Fruit fly (Drosophila melanogaster) whole organism, embryonic: Measurements from ENCODE around the gene CG11178.
A peak's percentile ranks its signal among the peaks of the same experiment; 100 is the strongest.

Experiments
- BEAF-32 ChIP-seq: fragments of 200-800 bp; sonication (Bioruptor generic); optimal IDR thresholded peaks from 3 replicates; lab custom pipeline; 2017; ENCODE audit warnings: missing biosample characterization, missing genetic modification characterization, mild to moderate bottlenecking, moderate library complexity, missing genetic modification reagents
- CG1024 ChIP-seq: fragments of 200-800 bp; sonication (Bioruptor generic); IDR thresholded peaks from 2 replicates; pipeline ENCODE4 v1.3.6; 2022; ENCODE audit warnings: missing biosample characterization, missing genetic modification characterization
- CG10321 ChIP-seq: fragments of 200-800 bp; sonication (Bioruptor generic); IDR thresholded peaks from 2 replicates; pipeline ENCODE4 v1.3.6; 2022; ENCODE audit warnings: missing biosample characterization, missing genetic modification characterization
- CG10366 ChIP-seq: fragments of 200-800 bp; sonication (Bioruptor generic); IDR thresholded peaks from 2 replicates; pipeline ENCODE4 v1.3.6; 2022; ENCODE audit warnings: missing biosample characterization, missing genetic modification characterization
- CG11456 ChIP-seq: fragments of 200-800 bp; sonication (Bioruptor generic); IDR thresholded peaks from 3 replicates; pipeline ENCODE4 v1.3.6; 2022; ENCODE audit warnings: missing biosample characterization, missing genetic modification characterization
- CG11696 ChIP-seq: fragments of 200-800 bp; sonication (Bioruptor generic); IDR thresholded peaks from 2 replicates; pipeline ENCODE4 v1.3.6; 2022; ENCODE audit warnings: missing biosample characterization, missing genetic modification characterization
- CG13123 ChIP-seq: fragments of 200-800 bp; sonication (Bioruptor generic); optimal IDR thresholded peaks from 2 replicates; lab custom pipeline; 2016; ENCODE audit warnings: missing biosample characterization, missing genetic modification characterization
- CG14050 ChIP-seq: fragments of 200-800 bp; sonication (Bioruptor generic); IDR thresholded peaks from 3 replicates; pipeline ENCODE4 v1.3.6; 2022; ENCODE audit warnings: missing biosample characterization, missing genetic modification characterization
- CG14441 ChIP-seq: fragments of 200-800 bp; sonication (Bioruptor generic); IDR thresholded peaks from 2 replicates; pipeline ENCODE4 v1.3.6; 2022; ENCODE audit warnings: missing biosample characterization, missing genetic modification characterization
- CG14965 ChIP-seq: fragments of 200-800 bp; sonication (Bioruptor generic); optimal IDR thresholded peaks from 2 replicates; lab custom pipeline; 2016; ENCODE audit warnings: missing biosample characterization, missing genetic modification characterization, borderline replicate concordance
- CG15479 ChIP-seq: fragments of 200-800 bp; sonication (Bioruptor generic); optimal IDR thresholded peaks from 3 replicates; lab custom pipeline; 2019; ENCODE audit warnings: missing biosample characterization, mild to moderate bottlenecking, missing genetic modification characterization, moderate library complexity
- CG17361 ChIP-seq: fragments of 200-800 bp; sonication (Bioruptor generic); IDR thresholded peaks from 3 replicates; pipeline ENCODE4 v1.3.6; 2022; ENCODE audit warnings: missing biosample characterization, missing genetic modification characterization
- CG17385 ChIP-seq: fragments of 200-800 bp; sonication (Bioruptor generic); optimal IDR thresholded peaks from 3 replicates; lab custom pipeline; 2018; ENCODE audit warnings: missing biosample characterization, mild to moderate bottlenecking, missing genetic modification characterization
- CG17829 ChIP-seq: fragments of 200-800 bp; optimal IDR thresholded peaks from 2 replicates; lab custom pipeline; 2019; ENCODE audit warnings: missing biosample characterization, mild to moderate bottlenecking, missing genetic modification characterization, moderate library complexity
- CG1832 ChIP-seq: fragments of 200-800 bp; sonication (Bioruptor generic); optimal IDR thresholded peaks from 2 replicates; lab custom pipeline; 2017; ENCODE audit warnings: missing biosample characterization, mild to moderate bottlenecking, missing genetic modification characterization, inconsistent platforms
- CG2678 ChIP-seq: fragments of 200-800 bp; sonication (Bioruptor generic); optimal IDR thresholded peaks from 3 replicates; lab custom pipeline; 2019; ENCODE audit warnings: missing biosample characterization, mild to moderate bottlenecking, missing genetic modification characterization, moderate library complexity
- CG33557 ChIP-seq: fragments of 200-800 bp; sonication (Bioruptor generic); optimal IDR thresholded peaks from 2 replicates; lab custom pipeline; 2019; ENCODE audit warnings: missing biosample characterization, mild to moderate bottlenecking, missing genetic modification characterization, moderate library complexity
- CG3995 ChIP-seq: fragments of 200-800 bp; sonication (Bioruptor generic); optimal IDR thresholded peaks from 3 replicates; lab custom pipeline; 2016; ENCODE audit warnings: missing biosample characterization, missing genetic modification characterization
- CG4360 ChIP-seq: fragments of 200-800 bp; sonication (Bioruptor generic); IDR thresholded peaks from 2 replicates; pipeline ENCODE4 v1.3.6; 2022; ENCODE audit warnings: missing biosample characterization, missing genetic modification characterization
- CG5245 ChIP-seq: fragments of 200-800 bp; sonication (Bioruptor generic); optimal IDR thresholded peaks from 3 replicates; lab custom pipeline; 2016; ENCODE audit warnings: missing biosample characterization, missing genetic modification characterization
- CG6254 ChIP-seq: fragments of 200-800 bp; sonication (Bioruptor generic); optimal IDR thresholded peaks from 3 replicates; lab custom pipeline; 2017; ENCODE audit warnings: mild to moderate bottlenecking, missing biosample characterization, missing genetic modification reagents, missing genetic modification characterization
- CG6813 ChIP-seq: fragments of 200-800 bp; sonication (Bioruptor generic); optimal IDR thresholded peaks from 2 replicates; lab custom pipeline; 2017; ENCODE audit warnings: missing biosample characterization, missing genetic modification characterization, mild to moderate bottlenecking, moderate library complexity, missing genetic modification reagents
- CG8944 ChIP-seq: fragments of 200-800 bp; sonication (Bioruptor generic); optimal IDR thresholded peaks from 3 replicates; lab custom pipeline; 2016; ENCODE audit warnings: missing biosample characterization, missing genetic modification characterization
- CG9609 ChIP-seq: fragments of 200-800 bp; sonication (Bioruptor generic); optimal IDR thresholded peaks from 3 replicates; lab custom pipeline; 2016; ENCODE audit warnings: missing biosample characterization, missing genetic modification characterization
- Camta ChIP-seq: fragments of 200-800 bp; sonication (Bioruptor generic); optimal IDR thresholded peaks from 2 replicates; lab custom pipeline; 2016; ENCODE audit warnings: missing biosample characterization, missing genetic modification characterization
- Dbx ChIP-seq: fragments of 200-800 bp; sonication (Bioruptor generic); IDR thresholded peaks from 3 replicates; pipeline ENCODE4 v1.3.6; 2022; ENCODE audit warnings: missing biosample characterization, missing genetic modification characterization
- Deaf1 ChIP-seq: fragments of 200-800 bp; optimal IDR thresholded peaks from 3 replicates; lab custom pipeline; 2019; ENCODE audit warnings: missing biosample characterization, mild to moderate bottlenecking, missing genetic modification characterization, moderate library complexity
- Dll ChIP-seq: fragments of 200-800 bp; sonication (Bioruptor generic); IDR thresholded peaks from 4 replicates; pipeline ENCODE4 v1.3.6; 2022; ENCODE audit warnings: missing biosample characterization, missing genetic modification characterization; ENCODE audit not compliant: partially characterized antibody
- Drgx ChIP-seq: fragments of 200-800 bp; sonication (Bioruptor generic); IDR thresholded peaks from 2 replicates; pipeline ENCODE4 v1.3.6; 2022; ENCODE audit warnings: missing biosample characterization, missing genetic modification characterization
- Fer1 ChIP-seq: fragments of 200-800 bp; sonication (Bioruptor generic); optimal IDR thresholded peaks from 2 replicates; lab custom pipeline; 2017; ENCODE audit warnings: missing biosample characterization, mild to moderate bottlenecking, missing genetic modification characterization
- H15 ChIP-seq: fragments of 200-800 bp; sonication (Bioruptor generic); IDR thresholded peaks from 3 replicates; pipeline ENCODE4 v1.3.6; 2022; ENCODE audit warnings: missing biosample characterization, missing genetic modification characterization
- HLHmδ ChIP-seq: fragments of 200-800 bp; sonication (Bioruptor generic); optimal IDR thresholded peaks from 2 replicates; lab custom pipeline; 2018; ENCODE audit warnings: missing biosample characterization, mild to moderate bottlenecking, missing genetic modification characterization, moderate library complexity
- NC2α ChIP-seq: fragments of 200-800 bp; sonication (Bioruptor generic); optimal IDR thresholded peaks from 2 replicates; lab custom pipeline; 2016; ENCODE audit warnings: missing biosample characterization, missing genetic modification characterization
- PHDP ChIP-seq: fragments of 200-800 bp; sonication (Bioruptor generic); optimal IDR thresholded peaks from 3 replicates; lab custom pipeline; 2018; ENCODE audit warnings: missing biosample characterization, mild to moderate bottlenecking, missing genetic modification characterization, moderate library complexity
- Sry-δ ChIP-seq: fragments of 200-800 bp; sonication (Bioruptor generic); optimal IDR thresholded peaks from 2 replicates; lab custom pipeline; 2016; ENCODE audit warnings: missing biosample characterization, missing genetic modification characterization
- amos ChIP-seq: fragments of 200-800 bp; sonication (Bioruptor generic); IDR thresholded peaks from 2 replicates; pipeline ENCODE4 v1.3.6; 2022; ENCODE audit warnings: missing biosample characterization, missing genetic modification characterization; ENCODE audit not compliant: partially characterized antibody
- btn ChIP-seq: fragments of 200-800 bp; sonication (Bioruptor generic); optimal IDR thresholded peaks from 2 replicates; lab custom pipeline; 2016; ENCODE audit warnings: missing biosample characterization, missing genetic modification characterization
- cg ChIP-seq: fragments of 200-800 bp; sonication (Bioruptor generic); optimal IDR thresholded peaks from 3 replicates; lab custom pipeline; 2019; ENCODE audit warnings: missing biosample characterization, mild to moderate bottlenecking, missing genetic modification characterization, moderate library complexity
- dan ChIP-seq: fragments of 200-800 bp; sonication (Bioruptor generic); IDR thresholded peaks from 2 replicates; pipeline ENCODE4 v1.3.6; 2022; ENCODE audit warnings: missing biosample characterization, missing genetic modification characterization
- fd96Cb ChIP-seq: fragments of 200-800 bp; sonication (Bioruptor generic); optimal IDR thresholded peaks from 2 replicates; lab custom pipeline; 2018; ENCODE audit warnings: missing biosample characterization, mild to moderate bottlenecking, missing genetic modification characterization, moderate library complexity
- fru ChIP-seq: fragments of >200 bp; optimal IDR thresholded peaks from 2 replicates; lab custom pipeline; 2017
- gt ChIP-seq: fragments of 200-800 bp; sonication (Bioruptor generic); IDR thresholded peaks from 2 replicates; pipeline ENCODE4 v1.3.6; 2022; ENCODE audit warnings: missing biosample characterization, missing genetic modification characterization
- ham ChIP-seq: fragments of 200-800 bp; sonication (Bioruptor generic); IDR thresholded peaks from 2 replicates; pipeline ENCODE4 v1.3.6; 2022; ENCODE audit warnings: missing biosample characterization, missing genetic modification characterization
- hbn ChIP-seq: fragments of 200-800 bp; sonication (Bioruptor generic); IDR thresholded peaks from 2 replicates; pipeline ENCODE4 v1.3.6; 2022; ENCODE audit warnings: missing biosample characterization, missing genetic modification characterization; ENCODE audit not compliant: partially characterized antibody
- jing ChIP-seq: fragments of 200-800 bp; sonication (Bioruptor generic); optimal IDR thresholded peaks from 2 replicates; lab custom pipeline; 2018; ENCODE audit warnings: missing biosample characterization, mild to moderate bottlenecking, missing genetic modification characterization
- odd ChIP-seq: fragments of 200-800 bp; sonication (Bioruptor generic); optimal IDR thresholded peaks from 2 replicates; lab custom pipeline; 2017; ENCODE audit warnings: missing biosample characterization, mild to moderate bottlenecking, missing genetic modification characterization
- pan ChIP-seq, 4 experiments: fragments of >200 bp in 3 of 4; fragments of 200-800 bp in 1 of 4; sonication (Bioruptor generic) in 1 of 4; optimal IDR thresholded peaks in 3 of 4; IDR thresholded peaks in 1 of 4; 2 replicates each; pipeline versions ENCODE4 v1.3.6 to Lab custom; 2017 to 2022; ENCODE audit warnings: missing biosample characterization in 2 of 4, missing genetic modification characterization in 2 of 4, mixed read lengths in 1 of 4
- pfk ChIP-seq: fragments of 200-800 bp; sonication (Bioruptor generic); optimal IDR thresholded peaks from 2 replicates; lab custom pipeline; 2018; ENCODE audit warnings: missing biosample characterization, mild to moderate bottlenecking, missing genetic modification characterization, moderate library complexity
- sr ChIP-seq: fragments of 200-800 bp; sonication (Bioruptor generic); IDR thresholded peaks from 3 replicates; pipeline ENCODE4 v1.3.6; 2022; ENCODE audit warnings: missing biosample characterization, missing genetic modification characterization
- stwl ChIP-seq: fragments of 200-800 bp; sonication (Bioruptor generic); optimal IDR thresholded peaks from 3 replicates; lab custom pipeline; 2018; ENCODE audit warnings: missing biosample characterization, mild to moderate bottlenecking, missing genetic modification characterization, moderate library complexity
- tna ChIP-seq: fragments of 200-800 bp; sonication (Bioruptor generic); IDR thresholded peaks from 2 replicates; pipeline ENCODE4 v1.3.6; 2022; ENCODE audit warnings: missing biosample characterization, missing genetic modification characterization; ENCODE audit not compliant: partially characterized antibody

The CG11178 gene

dm6 chrX:13568127-13568526, 37.4 kb upstream of the CG11178 start (continued):
- TF ChIP-seq CG9609 (GFP tag; lab: Kevin White, UChicago), result no peak
- TF ChIP-seq sr (GFP tag; lab: Robert Waterston, UW), result no peak
- no peak for TF ChIP-seq Dll
- TF ChIP-seq CG1832 (GFP tag; lab: Kevin White, UChicago), result no peak
- no peak for TF ChIP-seq CG17361 (GFP tag; lab: Robert Waterston, UW)
- no peak for TF ChIP-seq CG3995
- no peak for TF ChIP-seq CG4360
- no peak for TF ChIP-seq hbn (GFP tag; lab: Robert Waterston, UW)
- TF ChIP-seq CG5245 (GFP tag; lab: Kevin White, UChicago), result no peak
- no peak for TF ChIP-seq H15 (GFP tag; lab: Robert Waterston, UW)
- no peak for TF ChIP-seq HLHmδ (GFP tag; lab: Kevin White, UChicago)
- no peak for TF ChIP-seq CG6813
- TF ChIP-seq CG11696, result no peak
- TF ChIP-seq CG14050 (GFP tag; lab: Robert Waterston, UW), result peak; percentile 17; the same call in 1 of the 3 replicates
- TF ChIP-seq pan (optimal IDR thresholded peaks at IDR 0.05; lab: Kevin White, UChicago), result no peak
- peak in 1 of 2 experiments; percentile 52 for TF ChIP-seq pan (GFP tag; optimal IDR thresholded peaks at IDR 0.05 in 1 of 2, IDR thresholded peaks at IDR 0.05 in 1 of 2)
- no peak for TF ChIP-seq BEAF-32 (GFP tag; lab: Kevin White, UChicago)
- TF ChIP-seq Sry-δ (GFP tag; lab: Kevin White, UChicago), result no peak
- no peak for TF ChIP-seq Camta
- TF ChIP-seq fd96Cb (tag; lab: Kevin White, UChicago), result peak; percentile 18
- no peak for TF ChIP-seq fru (lab: Kevin White, UChicago)
- no peak for TF ChIP-seq ham (GFP tag; lab: Robert Waterston, UW)
- no peak for TF ChIP-seq CG17829 (tag; lab: Kevin White, UChicago)
- no peak for TF ChIP-seq dan (GFP tag; lab: Robert Waterston, UW)
- peak; percentile 43 for TF ChIP-seq CG2678 (tag; lab: Kevin White, UChicago)
- TF ChIP-seq gt (GFP tag; lab: Robert Waterston, UW), result no peak
- TF ChIP-seq CG6254 (GFP tag; lab: Kevin White, UChicago), result no peak
- no peak for TF ChIP-seq jing (GFP tag; lab: Kevin White, UChicago)
- peak; percentile 36; the same call in 1 of the 2 replicates for TF ChIP-seq Drgx
- TF ChIP-seq Deaf1, result no peak
- TF ChIP-seq CG14441 (GFP tag; lab: Robert Waterston, UW), result peak; percentile 45; the same call in 1 of the 2 replicates
- no peak for TF ChIP-seq odd (GFP tag; lab: Kevin White, UChicago)
- TF ChIP-seq CG17385, result no peak
- TF ChIP-seq stwl (tag; lab: Kevin White, UChicago), result no peak
- peak; percentile 21; the same call in 1 of the 2 replicates for TF ChIP-seq CG10366 (GFP tag; lab: Robert Waterston, UW)
- no peak for TF ChIP-seq CG33557 (GFP tag; lab: Kevin White, UChicago)
- TF ChIP-seq CG13123 (GFP tag; lab: Kevin White, UChicago), result no peak
- no peak for TF ChIP-seq tna (GFP tag; lab: Robert Waterston, UW)
- no peak for TF ChIP-seq CG8944 (GFP tag; lab: Kevin White, UChicago)
- no peak for TF ChIP-seq Dbx (GFP tag; lab: Robert Waterston, UW)
- TF ChIP-seq PHDP (tag; lab: Kevin White, UChicago), result no peak
- no peak for TF ChIP-seq btn
- TF ChIP-seq cg, result no peak
- TF ChIP-seq CG14965 (GFP tag; lab: Kevin White, UChicago), result no peak
- no peak for TF ChIP-seq CG15479
- TF ChIP-seq CG10321 (GFP tag; lab: Robert Waterston, UW), result no peak
- TF ChIP-seq CG1024 (GFP tag; lab: Robert Waterston, UW), result no peak
- no peak for TF ChIP-seq pfk (GFP tag; lab: Kevin White, UChicago)
- TF ChIP-seq Fer1 (GFP tag; lab: Kevin White, UChicago), result no peak
- TF ChIP-seq NC2α, result no peak
- TF ChIP-seq amos, result no peak
- TF ChIP-seq CG11456 (GFP tag; lab: Robert Waterston, UW), result peak; percentile 35; the same call in 1 of the 3 replicates
